Worm (Caenorhabditis elegans): Measurements from ENCODE around the gene C18G1.8.

ce11 chrV:4791569-4791968, 25.2 kb upstream of the C18G1.8 start, which contains the start of gene R02F11.11:
- no peak for TF ChIP-seq ZK337.2 (GFP tag; IDR thresholded peaks at IDR 0.05)
- TF ChIP-seq ces-1 (GFP tag; optimal IDR thresholded peaks at IDR 0.05): no peak
- no peak for TF ChIP-seq unc-62 (GFP tag; optimal IDR thresholded peaks at IDR 0.05 in 1 of 2)
- TF ChIP-seq unc-62 (tag; optimal IDR thresholded peaks at IDR 0.05): no peak
- TF ChIP-seq daf-12 (tag; optimal IDR thresholded peaks at IDR 0.05): no peak

All from whole organism, L4 larva.